Worm (Caenorhabditis elegans): ENCODE results near the gene C49A9.3.

DNA sequence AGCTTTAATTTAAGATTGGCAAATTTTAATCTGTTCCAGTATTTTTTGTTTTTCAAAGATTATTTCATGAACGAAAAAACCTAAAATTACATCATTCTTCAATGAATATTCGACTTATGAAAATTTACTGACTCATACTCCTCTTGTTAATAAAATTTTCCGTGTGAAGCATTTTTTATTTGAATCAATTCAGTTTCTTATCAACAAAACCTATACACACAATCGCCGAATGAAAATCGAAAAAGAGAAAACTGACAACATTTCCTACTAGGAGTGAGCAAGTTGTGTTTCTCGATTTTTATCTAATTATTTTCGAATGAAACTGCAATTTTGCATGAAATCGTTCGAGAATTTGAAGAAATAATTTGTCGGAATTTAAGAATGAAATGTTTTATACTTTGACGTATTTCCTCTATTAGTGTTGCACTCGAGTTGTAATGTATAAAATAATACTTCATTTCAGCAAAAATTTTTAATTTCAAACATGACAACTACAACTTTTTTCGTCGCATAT lies 8.7 kb downstream of the C49A9.3 start, which contains the start of gene F58F9.4:
- TF ChIP-seq ces-1 (GFP tag; optimal IDR thresholded peaks at IDR 0.05), result no peak
- TF ChIP-seq nhr-28 (tag; optimal IDR thresholded peaks at IDR 0.05), result no peak
- no peak for TF ChIP-seq ztf-11 (tag; optimal IDR thresholded peaks at IDR 0.05)
- TF ChIP-seq elt-1 (tag; optimal IDR thresholded peaks at IDR 0.05; ENCODE audit: borderline replicate concordance, insufficient read depth), result no peak
- no peak for TF ChIP-seq unc-62 (GFP tag; optimal IDR thresholded peaks at IDR 0.05)
- TF ChIP-seq mep-1 (tag; optimal IDR thresholded peaks at IDR 0.05), result no peak
- TF ChIP-seq sptf-1 (tag; optimal IDR thresholded peaks at IDR 0.05), result no peak
- TF ChIP-seq zip-8 (tag; optimal IDR thresholded peaks at IDR 0.05), result no peak
- no peak for TF ChIP-seq snpc-4 (tag; optimal IDR thresholded peaks at IDR 0.05)
- no peak for TF ChIP-seq nhr-12 (tag; optimal IDR thresholded peaks at IDR 0.05)
- no peak for TF ChIP-seq nhr-237 (tag; optimal IDR thresholded peaks at IDR 0.05)
- TF ChIP-seq pha-4 (tag; optimal IDR thresholded peaks at IDR 0.05), result no peak

Measured in whole organism, mixed stage, embryonic.